Fruit fly (Drosophila melanogaster): ENCODE measurements around the gene CG34039.
A peak's percentile ranks its signal among the peaks of the same experiment; 100 is the strongest.

Gene CG34039

DNA sequence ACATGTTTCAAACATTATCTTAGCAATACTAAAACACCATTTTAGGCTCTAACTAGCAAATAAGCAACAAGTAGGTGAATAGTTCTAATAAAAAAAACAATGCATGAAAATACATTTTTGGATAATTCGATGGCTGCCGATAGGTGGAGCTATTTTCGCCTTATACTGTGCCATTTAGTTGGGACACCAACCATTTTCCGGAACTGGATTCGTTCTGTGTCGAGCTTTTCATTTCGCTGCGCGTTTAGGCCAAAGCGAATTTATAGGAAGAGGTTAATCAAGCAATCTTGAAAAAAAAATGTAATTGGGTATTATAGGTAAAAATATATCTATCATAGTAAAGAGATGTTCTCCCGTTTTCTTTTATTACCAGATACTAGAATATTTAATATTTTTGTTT, 2.9 kb downstream of the CG34039 start:
- TF ChIP-seq ey (GFP tag; optimal IDR thresholded peaks at IDR 0.05) (no peak), pan (optimal IDR thresholded peaks at IDR 0.05) (no peak), h (GFP tag; optimal IDR thresholded peaks at IDR 0.05) (no peak), Myc (optimal IDR thresholded peaks at IDR 0.05) (peak; percentile 72), dsf (GFP tag; optimal IDR thresholded peaks at IDR 0.05; ENCODE audit: borderline replicate concordance) (no peak), tai (GFP tag; optimal IDR thresholded peaks at IDR 0.05) (peak; percentile 6), Jra (GFP tag; optimal IDR thresholded peaks at IDR 0.05) (no peak), Mio (GFP tag; optimal IDR thresholded peaks at IDR 0.05) (no peak), brk (GFP tag; optimal IDR thresholded peaks at IDR 0.05) (no peak), woc (GFP tag; optimal IDR thresholded peaks at IDR 0.05) (no peak)

DNA sequence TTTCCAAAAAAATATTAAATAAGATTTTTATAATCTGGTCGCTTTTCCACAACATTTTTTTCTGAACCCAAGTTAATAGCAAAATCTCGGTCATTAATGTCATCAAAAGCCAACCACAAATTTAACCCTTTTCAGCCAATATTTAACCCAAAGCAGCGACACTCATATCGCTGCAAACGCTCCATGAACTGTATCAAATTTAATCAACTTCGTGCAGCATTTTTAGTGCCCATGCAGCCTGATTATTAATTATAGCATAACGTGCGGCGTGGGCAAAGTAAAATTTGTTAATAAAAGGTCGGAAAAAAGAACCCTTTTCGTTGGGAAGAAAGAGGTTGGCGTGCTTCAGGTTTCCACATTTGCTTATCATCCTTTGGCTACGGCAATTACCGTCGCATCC, 3.7 kb downstream of the CG34039 start:
- TF ChIP-seq Vsx2 (GFP tag; optimal IDR thresholded peaks at IDR 0.05; ENCODE audit: partially characterized antibody) (no peak), jim (GFP tag; optimal IDR thresholded peaks at IDR 0.05) (no peak), Hr83 (GFP tag; optimal IDR thresholded peaks at IDR 0.05; ENCODE audit: poor library complexity, severe bottlenecking) (no peak), CG9705 (GFP tag; optimal IDR thresholded peaks at IDR 0.05) (no peak), Jra (GFP tag; optimal IDR thresholded peaks at IDR 0.05) (no peak), N (GFP tag; optimal IDR thresholded peaks at IDR 0.05) (no peak), HLH106 (tag; optimal IDR thresholded peaks at IDR 0.05) (no peak), Hnf4 (GFP tag; optimal IDR thresholded peaks at IDR 0.05) (no peak), dl (GFP tag; optimal IDR thresholded peaks at IDR 0.05; ENCODE audit: insufficient read depth in 1 of 2, partially characterized antibody in 2 of 2) (no peak)

- peak; percentile 78 for TF ChIP-seq rgr (GFP tag; optimal IDR thresholded peaks at IDR 0.05)
- no peak for TF ChIP-seq Hr78 (GFP tag; optimal IDR thresholded peaks at IDR 0.05)
- peak; percentile 70 for TF ChIP-seq OdsH (GFP tag; optimal IDR thresholded peaks at IDR 0.05)
- TF ChIP-seq h (GFP tag; optimal IDR thresholded peaks at IDR 0.05) = peak; percentile 63
- TF ChIP-seq br (GFP tag; optimal IDR thresholded peaks at IDR 0.05) = peak; percentile 61
- TF ChIP-seq woc (GFP tag; optimal IDR thresholded peaks at IDR 0.05) = no peak
- TF ChIP-seq ey (GFP tag; optimal IDR thresholded peaks at IDR 0.05) = peak; percentile 26
- no peak for TF ChIP-seq CG32264 (GFP tag; optimal IDR thresholded peaks at IDR 0.05)
- TF ChIP-seq Hr83 (GFP tag; optimal IDR thresholded peaks at IDR 0.05; ENCODE audit: poor library complexity, severe bottlenecking) = peak; percentile 93
- TF ChIP-seq dsf (GFP tag; optimal IDR thresholded peaks at IDR 0.05; ENCODE audit: borderline replicate concordance) = peak; percentile 51
- peak; percentile 46 for TF ChIP-seq Jra (GFP tag; optimal IDR thresholded peaks at IDR 0.05)
- TF ChIP-seq Hnf4 (GFP tag; optimal IDR thresholded peaks at IDR 0.05) = peak; percentile 74
- TF ChIP-seq foxo (GFP tag; optimal IDR thresholded peaks at IDR 0.05) = peak in 1 of 2 experiments; percentile 59
- peak; percentile 21 for TF ChIP-seq GATAd (GFP tag; optimal IDR thresholded peaks at IDR 0.05)
- TF ChIP-seq sv (GFP tag; optimal IDR thresholded peaks at IDR 0.05) = no peak
- TF ChIP-seq Dfd (GFP tag; optimal IDR thresholded peaks at IDR 0.05) = no peak
- peak; percentile 36 for TF ChIP-seq jim (GFP tag; optimal IDR thresholded peaks at IDR 0.05)
- TF ChIP-seq tai (GFP tag; optimal IDR thresholded peaks at IDR 0.05) = peak; percentile 57
- TF ChIP-seq CG9705 (GFP tag; optimal IDR thresholded peaks at IDR 0.05) = peak; percentile 36
- peak; percentile 38 for TF ChIP-seq dmrt93B (GFP tag; optimal IDR thresholded peaks at IDR 0.05)
- TF ChIP-seq brk (GFP tag; optimal IDR thresholded peaks at IDR 0.05) = peak; percentile 14
- no peak for TF ChIP-seq sage (GFP tag; optimal IDR thresholded peaks at IDR 0.05)
Observed at dm6 chr3L:14564404-14564803, 4.6 kb downstream of the CG34039 start.

DNA sequence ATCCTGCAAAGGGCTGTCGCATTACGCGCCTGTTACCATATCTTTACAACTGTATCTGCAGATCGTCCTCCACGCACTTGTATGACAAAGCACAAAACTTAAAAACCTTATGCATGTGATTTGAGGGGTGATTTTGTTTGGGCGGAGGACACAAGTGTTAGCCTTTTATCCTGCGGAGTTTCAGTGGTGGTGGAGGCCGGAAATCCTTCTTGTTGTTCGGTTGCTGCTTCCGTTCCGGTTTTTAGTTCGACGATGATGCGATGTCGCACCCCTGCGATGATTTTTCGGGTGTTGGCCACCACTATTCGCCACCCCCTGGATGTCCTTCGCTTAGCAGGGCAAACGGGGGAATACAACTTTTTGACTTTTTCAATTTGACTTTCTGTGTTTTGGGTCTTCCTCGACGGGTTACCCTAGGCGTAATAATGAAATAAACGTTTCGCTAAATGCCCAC, 5.4 kb downstream of the CG34039 start:
- TF ChIP-seq pan (optimal IDR thresholded peaks at IDR 0.05) (no peak), GATAd (GFP tag; optimal IDR thresholded peaks at IDR 0.05) (no peak), Dfd (GFP tag; optimal IDR thresholded peaks at IDR 0.05) (no peak), lola (GFP tag; optimal IDR thresholded peaks at IDR 0.05) (no peak), usp (GFP tag; optimal IDR thresholded peaks at IDR 0.05) (no peak), Myc (optimal IDR thresholded peaks at IDR 0.05) (no peak), ey (GFP tag; optimal IDR thresholded peaks at IDR 0.05) (no peak), OdsH (GFP tag; optimal IDR thresholded peaks at IDR 0.05) (no peak), foxo (GFP tag; optimal IDR thresholded peaks at IDR 0.05) (no peak), Hr78 (GFP tag; optimal IDR thresholded peaks at IDR 0.05) (no peak), sage (GFP tag; optimal IDR thresholded peaks at IDR 0.05) (no peak), fru (GFP tag; optimal IDR thresholded peaks at IDR 0.05) (no peak), psq (GFP tag; optimal IDR thresholded peaks at IDR 0.05) (no peak)
